Worm (Caenorhabditis elegans): ENCODE data around the gene F56C3.7.

- TF ChIP-seq ahr-1 (tag; optimal IDR thresholded peaks at IDR 0.05): no peak
- TF ChIP-seq ref-2 (tag; optimal IDR thresholded peaks at IDR 0.05): no peak
- no peak for TF ChIP-seq eyg-1 (tag; optimal IDR thresholded peaks at IDR 0.05)
- TF ChIP-seq ama-1 (optimal IDR thresholded peaks at IDR 0.05): no peak
- no peak for TF ChIP-seq unc-86 (tag; optimal IDR thresholded peaks at IDR 0.05)
- TF ChIP-seq ceh-31 (tag; optimal IDR thresholded peaks at IDR 0.05): no peak
- no peak for TF ChIP-seq lim-6 (tag; optimal IDR thresholded peaks at IDR 0.05)
- TF ChIP-seq tbx-7 (tag; optimal IDR thresholded peaks at IDR 0.05): no peak
Measured at ce11 chrX:1381565-1381964, 11.0 kb upstream of the F56C3.7 start, which contains the start of gene F56C3.10.

Data from whole organism, late embryonic.